Fruit fly (Drosophila melanogaster): ENCODE results near the gene ChLD3.

The ChLD3 gene

DNA sequence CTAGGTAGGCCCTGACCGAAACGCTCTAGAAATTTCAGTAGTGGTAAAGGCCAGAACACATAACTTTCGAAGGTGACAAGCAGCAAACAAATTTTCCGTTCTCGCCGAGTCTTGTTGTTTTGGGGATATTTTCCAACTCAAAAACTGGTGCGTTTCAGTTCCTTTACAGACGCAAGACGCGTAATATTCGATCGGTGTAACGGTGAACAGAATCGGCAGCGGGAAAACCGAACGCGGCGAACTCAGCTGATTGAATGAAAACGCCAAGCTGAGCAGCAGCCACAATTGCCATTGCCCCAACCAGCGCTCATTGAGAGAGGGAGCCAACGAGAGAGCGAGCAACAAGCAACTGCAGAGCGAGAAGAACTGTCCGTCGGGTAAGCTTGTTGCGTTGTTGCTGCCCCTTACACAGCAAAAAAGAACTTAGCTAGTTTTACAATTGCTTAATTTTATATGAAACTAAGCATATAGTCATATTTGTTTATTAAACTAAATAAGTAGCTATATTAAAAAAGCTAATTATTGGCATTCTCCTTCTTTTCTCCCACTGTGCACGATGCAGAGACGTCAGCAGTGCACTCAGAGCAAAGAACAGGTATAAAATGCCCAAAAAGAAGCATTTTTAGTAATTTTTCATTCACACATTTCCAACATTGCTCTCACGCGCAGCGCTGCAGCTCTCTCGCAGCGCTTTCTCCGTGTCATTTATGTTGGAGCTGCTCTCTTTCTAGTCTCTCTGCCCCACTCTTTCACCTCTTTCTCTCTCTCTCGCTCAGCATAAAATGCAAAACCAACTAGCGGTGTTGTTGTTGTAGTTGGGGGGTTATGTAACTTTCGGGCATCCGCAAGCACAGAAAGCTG lies 22.6 kb upstream of the ChLD3 start, which contains the start of the genes Cyt-c-d and CG31808:
Gene Cyt-c-d (plus strand): TSS at position 51 of the 861 bp plus-strand sequence.
Gene CG31808 (minus strand): TSS at position 355 of the 861 bp plus-strand sequence.
- TF ChIP-seq CG4496 (GFP tag; IDR thresholded peaks at IDR 0.05) (no peak; the same call in 2 of the 3 replicates), CG9948 (tag; optimal IDR thresholded peaks at IDR 0.05) (peak; percentile 95), CG8301 (tag; optimal IDR thresholded peaks at IDR 0.05) (peak; percentile 99), CG14655 (GFP tag; optimal IDR thresholded peaks at IDR 0.05) (peak; percentile 99), Pif1B (GFP tag; optimal IDR thresholded peaks at IDR 0.05) (peak; percentile 98), CG8159 (tag; optimal IDR thresholded peaks at IDR 0.05) (peak; percentile 94), CG32121 (GFP tag; IDR thresholded peaks at IDR 0.05) (peak; percentile 99), Snoo (tag; optimal IDR thresholded peaks at IDR 0.05) (peak; percentile 96), fd96Ca (GFP tag; IDR thresholded peaks at IDR 0.05) (peak; percentile 99), Ets98B (GFP tag; IDR thresholded peaks at IDR 0.05) (peak; percentile 99), Pif1A (GFP tag; optimal IDR thresholded peaks at IDR 0.05) (peak; percentile 98), EcR (GFP tag; optimal IDR thresholded peaks at IDR 0.05) (peak; percentile 32), CG17806 (tag; optimal IDR thresholded peaks at IDR 0.05) (peak; percentile 95), D1 (tag; optimal IDR thresholded peaks at IDR 0.05) (peak; percentile 89), CG13204 (GFP tag; optimal IDR thresholded peaks at IDR 0.05) (peak; percentile 82), CG34367 (tag; optimal IDR thresholded peaks at IDR 0.05) (peak; percentile 93), CG12605 (GFP tag; IDR thresholded peaks at IDR 0.05) (peak; percentile 99), CG10348 (GFP tag; IDR thresholded peaks at IDR 0.05) (peak; percentile 95), CG15710 (tag; optimal IDR thresholded peaks at IDR 0.05) (peak; percentile 94), rn (GFP tag; IDR thresholded peaks at IDR 0.05) (peak; percentile 97), gl (tag; optimal IDR thresholded peaks at IDR 0.05) (peak; percentile 85)

DNA sequence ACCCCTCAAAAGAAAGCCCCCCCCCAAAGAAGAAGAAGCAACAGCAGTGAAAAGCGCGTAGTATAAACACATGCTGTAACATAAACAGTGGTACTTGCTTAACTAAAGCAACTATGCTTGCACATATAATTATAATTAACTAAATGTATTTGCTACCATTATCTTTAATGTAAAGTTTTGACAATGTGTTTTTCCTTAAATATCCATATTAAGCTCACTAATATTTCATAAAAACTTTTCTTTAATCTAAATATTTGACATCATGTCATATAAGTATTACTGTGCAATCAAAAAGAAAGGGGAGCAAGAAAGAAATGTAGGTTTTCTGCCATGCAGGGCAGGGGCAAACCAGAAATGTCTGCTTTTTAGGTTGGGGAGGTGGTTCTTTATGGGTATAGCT lies 21.9 kb upstream of the ChLD3 start:
- TF ChIP-seq CG12605 (GFP tag; IDR thresholded peaks at IDR 0.05) (no peak), CG32121 (GFP tag; IDR thresholded peaks at IDR 0.05) (peak; percentile 63), CG14655 (GFP tag; optimal IDR thresholded peaks at IDR 0.05) (no peak), D1 (tag; optimal IDR thresholded peaks at IDR 0.05) (no peak)

DNA sequence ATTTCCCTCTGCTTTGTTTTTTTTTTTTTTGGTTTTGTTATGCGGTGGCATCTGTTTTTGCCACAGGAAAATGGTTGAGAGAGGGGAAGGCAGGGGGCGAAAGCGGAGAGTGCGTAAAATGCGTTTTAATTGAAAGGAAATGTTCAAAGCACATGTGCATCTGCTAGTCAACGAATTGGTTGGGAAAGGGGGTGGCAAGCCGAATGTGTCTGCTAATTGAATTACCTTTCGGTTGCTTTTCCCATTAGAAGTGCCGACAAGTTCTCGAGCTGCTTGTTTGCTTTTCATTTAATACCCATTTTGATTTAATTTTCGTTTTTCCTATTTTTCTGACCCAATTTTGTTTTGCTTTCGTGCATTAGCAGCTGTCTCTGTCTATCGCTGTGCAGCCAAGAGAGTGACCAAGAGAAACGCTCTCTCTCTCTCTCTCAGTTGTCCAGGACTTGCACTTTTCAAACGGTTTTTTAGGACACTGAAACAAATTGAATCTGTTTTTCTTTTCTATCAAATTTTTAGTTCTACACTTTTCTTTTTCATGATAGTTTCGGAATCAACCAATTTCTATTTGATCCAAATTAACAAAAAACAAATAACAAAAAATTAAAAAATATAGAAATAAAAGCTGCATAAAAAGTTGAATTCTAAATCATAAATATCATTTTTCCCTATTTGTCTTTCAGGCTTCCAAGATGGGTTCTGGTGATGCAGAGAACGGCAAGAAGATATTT lies 20.0 kb upstream of the ChLD3 start:
- TF ChIP-seq rn (GFP tag; IDR thresholded peaks at IDR 0.05) (0 out of 2 replicates have a peak, but pooled peaks have one; percentile 4), CG8301 (tag; optimal IDR thresholded peaks at IDR 0.05) (peak; percentile 40), CG13204 (GFP tag; optimal IDR thresholded peaks at IDR 0.05) (no peak), CG9948 (tag; optimal IDR thresholded peaks at IDR 0.05) (no peak), EcR (GFP tag; optimal IDR thresholded peaks at IDR 0.05) (no peak), CG14655 (GFP tag; optimal IDR thresholded peaks at IDR 0.05) (peak; percentile 46), Snoo (tag; optimal IDR thresholded peaks at IDR 0.05) (no peak), Ets98B (GFP tag; IDR thresholded peaks at IDR 0.05) (peak; percentile 37; the same call in 1 of the 2 replicates), CG8159 (tag; optimal IDR thresholded peaks at IDR 0.05) (no peak), Pif1B (GFP tag; optimal IDR thresholded peaks at IDR 0.05) (no peak), CG12605 (GFP tag; IDR thresholded peaks at IDR 0.05) (no peak), CG34367 (tag; optimal IDR thresholded peaks at IDR 0.05) (no peak), Pif1A (GFP tag; optimal IDR thresholded peaks at IDR 0.05) (no peak), CG17806 (tag; optimal IDR thresholded peaks at IDR 0.05) (no peak), D1 (tag; optimal IDR thresholded peaks at IDR 0.05) (no peak), CG4496 (GFP tag; IDR thresholded peaks at IDR 0.05) (0 out of 3 replicates have a peak, but pooled peaks have one; percentile 43), gl (tag; optimal IDR thresholded peaks at IDR 0.05) (no peak), CG32121 (GFP tag; IDR thresholded peaks at IDR 0.05) (peak; percentile 54), CG15710 (tag; optimal IDR thresholded peaks at IDR 0.05) (no peak), CG10348 (GFP tag; IDR thresholded peaks at IDR 0.05) (no peak), fd96Ca (GFP tag; IDR thresholded peaks at IDR 0.05) (no peak)

DNA sequence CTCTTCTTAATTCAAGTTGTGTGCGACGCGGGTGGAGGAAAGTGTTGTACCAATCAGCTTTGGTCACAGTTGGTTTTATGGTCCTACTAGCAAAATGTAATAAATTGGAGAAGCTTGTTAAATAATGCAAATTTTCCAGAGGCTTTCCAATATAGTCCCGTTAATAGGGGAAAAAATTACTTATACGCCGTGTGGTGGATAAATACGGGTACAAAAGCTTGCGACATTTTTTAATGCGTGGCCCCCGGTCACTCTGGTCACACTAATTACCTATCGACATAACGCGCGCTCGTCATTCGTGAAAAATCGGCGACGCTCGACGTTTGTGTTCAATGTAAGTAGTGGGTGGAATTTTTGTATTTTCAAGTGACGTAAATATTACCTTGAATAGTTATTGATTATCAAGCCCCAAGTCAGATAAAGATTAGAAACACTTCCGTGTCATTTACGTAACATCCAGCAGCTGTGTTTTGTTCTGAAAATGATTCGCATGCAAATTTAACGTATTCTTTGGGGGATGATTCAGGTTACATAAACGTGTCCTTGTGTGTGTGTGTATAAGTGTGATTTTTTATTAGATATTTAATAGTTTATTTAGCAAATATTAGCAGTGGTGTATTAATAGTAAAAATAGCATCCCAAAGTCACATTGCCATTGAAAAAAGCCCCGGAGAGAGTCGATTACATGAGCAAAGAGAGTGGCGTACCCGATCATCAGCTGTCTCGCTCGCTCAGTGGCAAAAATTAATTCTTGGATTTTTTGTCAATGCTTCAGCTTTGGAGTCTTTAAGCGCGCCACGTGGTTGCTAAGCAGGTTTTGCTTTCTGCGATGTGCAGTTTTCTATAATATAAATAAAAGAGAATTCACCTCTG lies 18.8 kb upstream of the ChLD3 start, which contains the start of gene Cyt-c-p:
Gene Cyt-c-p (plus strand): TSS at position 290 of the 873 bp plus-strand sequence.
- no peak for TF ChIP-seq rn (GFP tag; IDR thresholded peaks at IDR 0.05)
- TF ChIP-seq Pif1B (GFP tag; optimal IDR thresholded peaks at IDR 0.05), result no peak
- TF ChIP-seq Pif1A (GFP tag; optimal IDR thresholded peaks at IDR 0.05), result no peak
- TF ChIP-seq D1 (tag; optimal IDR thresholded peaks at IDR 0.05), result no peak
- no peak for TF ChIP-seq CG32121 (GFP tag; IDR thresholded peaks at IDR 0.05)
- TF ChIP-seq CG17806 (tag; optimal IDR thresholded peaks at IDR 0.05), result no peak
- TF ChIP-seq CG12605 (GFP tag; IDR thresholded peaks at IDR 0.05), result no peak
- TF ChIP-seq CG34367 (tag; optimal IDR thresholded peaks at IDR 0.05), result no peak
- no peak for TF ChIP-seq gl (tag; optimal IDR thresholded peaks at IDR 0.05)
- TF ChIP-seq CG13204 (GFP tag; optimal IDR thresholded peaks at IDR 0.05), result no peak
